Worm (Caenorhabditis elegans) whole organism, L4 larva: ENCODE measurements around the gene trap-4.

Source experiments
- F37D6.2 ChIP-seq: sonication (generic microtip); optimal IDR thresholded peaks from 2 replicates; lab custom pipeline; 2016; ENCODE audit warnings: mild to moderate bottlenecking, missing genetic modification characterization, missing compliant biosample characterization
- Y48G9A.11 ChIP-seq: fragments of 200-800 bp; sonication (Bioruptor generic); IDR thresholded peaks from 2 replicates; pipeline ENCODE4 v1.3.6; 2022; ENCODE audit warnings: missing genetic modification reagents, missing genetic modification characterization, missing compliant biosample characterization
- Y5F2A.4 ChIP-seq: fragments of 200-800 bp; sonication (Bioruptor generic); optimal IDR thresholded peaks from 2 replicates; lab custom pipeline; 2018; ENCODE audit warnings: mild to moderate bottlenecking, missing genetic modification characterization, missing compliant biosample characterization
- ZK337.2 ChIP-seq: fragments of 200-800 bp; sonication (Bioruptor generic); IDR thresholded peaks from 2 replicates; pipeline ENCODE4 v1.3.6; 2022; ENCODE audit warnings: missing genetic modification reagents, missing genetic modification characterization, missing compliant biosample characterization
- aha-1 ChIP-seq: fragments of 150-350 bp; peaks from one replicate; lab custom pipeline; 2014; ENCODE audit warnings: missing biosample characterization, missing genetic modification characterization
- ama-1 ChIP-seq: fragments of 150-350 bp; optimal IDR thresholded peaks from 2 replicates; lab custom pipeline; 2014; ENCODE audit warnings: inconsistent platforms, mixed read lengths
- attf-4 ChIP-seq: sonication (generic microtip); optimal IDR thresholded peaks from 3 replicates; lab custom pipeline; 2017; ENCODE audit warnings: missing biosample characterization, missing genetic modification characterization
- ceh-20 ChIP-seq: fragments of 200-800 bp; sonication (Bioruptor generic); IDR thresholded peaks from 2 replicates; pipeline ENCODE4 v1.3.6; 2022; ENCODE audit warnings: missing genetic modification reagents, missing genetic modification characterization, missing compliant biosample characterization
- ceh-44 ChIP-seq: fragments of 200-800 bp; sonication (Bioruptor generic); IDR thresholded peaks from 2 replicates; pipeline ENCODE4 v1.3.6; 2022; ENCODE audit warnings: missing genetic modification reagents, missing genetic modification characterization, missing compliant biosample characterization
- ceh-82 ChIP-seq: sonication (generic microtip); optimal IDR thresholded peaks from 2 replicates; lab custom pipeline; 2017; ENCODE audit warnings: missing biosample characterization, missing genetic modification characterization
- ces-1 ChIP-seq: fragments of 150-350 bp; sonication (generic microtip); optimal IDR thresholded peaks from 4 replicates; lab custom pipeline; 2014; ENCODE audit warnings: missing biosample characterization, missing genetic modification reagents, missing genetic modification characterization
- daf-16 ChIP-seq, 3 experiments: sonication (generic microtip); optimal IDR thresholded peaks; 2 replicates each; lab custom pipeline; 2016 to 2017; ENCODE audit warnings: missing genetic modification characterization in 3 of 3, missing genetic modification reagents in 3 of 3, mild to moderate bottlenecking in 2 of 3, missing compliant biosample characterization in 2 of 3, missing biosample characterization in 1 of 3, moderate library complexity in 1 of 3
- daf-19 ChIP-seq: fragments of 200-800 bp; sonication (Bioruptor generic); conservative IDR thresholded peaks from 2 replicates; pipeline ENCODE4 v1.3.6; 2022; ENCODE audit warnings: missing genetic modification characterization, missing compliant biosample characterization
- dmd-6 ChIP-seq: fragments of 200-800 bp; sonication (Bioruptor generic); IDR thresholded peaks from 2 replicates; pipeline ENCODE4 v1.3.6; 2022; ENCODE audit warnings: missing genetic modification reagents, missing genetic modification characterization, missing compliant biosample characterization
- dmd-9 ChIP-seq: fragments of 200-800 bp; sonication (Bioruptor generic); IDR thresholded peaks from 2 replicates; pipeline ENCODE4 v1.3.6; 2022; ENCODE audit warnings: missing genetic modification reagents, missing genetic modification characterization, missing compliant biosample characterization
- egl-43 ChIP-seq: fragments of 200-800 bp; sonication (Bioruptor generic); IDR thresholded peaks from 2 replicates; pipeline ENCODE4 v1.3.6; 2022; ENCODE audit warnings: missing genetic modification reagents, missing genetic modification characterization, missing compliant biosample characterization
- fkh-10 ChIP-seq: fragments of 150-350 bp; optimal IDR thresholded peaks from 2 replicates; lab custom pipeline; 2014; ENCODE audit warnings: missing biosample characterization, missing genetic modification reagents, missing genetic modification characterization
- fos-1 ChIP-seq: fragments of 150-350 bp; optimal IDR thresholded peaks from 2 replicates; lab custom pipeline; 2014; ENCODE audit warnings: missing biosample characterization, missing genetic modification characterization
- hlh-11 ChIP-seq: fragments of 200-800 bp; sonication (Bioruptor generic); optimal IDR thresholded peaks from 2 replicates; lab custom pipeline; 2018; ENCODE audit warnings: mild to moderate bottlenecking, missing genetic modification characterization, missing compliant biosample characterization
- lim-7 ChIP-seq: fragments of 200-800 bp; sonication (Bioruptor generic); IDR thresholded peaks from 2 replicates; pipeline ENCODE4 v1.3.6; 2022; ENCODE audit warnings: missing genetic modification characterization, missing compliant biosample characterization
- lin-38 ChIP-seq: fragments of 200-800 bp; sonication (Bioruptor generic); IDR thresholded peaks from 2 replicates; pipeline ENCODE4 v1.3.6; 2022; ENCODE audit warnings: missing genetic modification reagents, missing genetic modification characterization, missing compliant biosample characterization
- lir-3 ChIP-seq: sonication (generic microtip); optimal IDR thresholded peaks from 2 replicates; lab custom pipeline; 2016; ENCODE audit warnings: mild to moderate bottlenecking, missing genetic modification characterization, missing compliant biosample characterization
- lsy-2 ChIP-seq, 2 experiments: fragments of 150-350 bp in 1 of 2; sonication (generic microtip) in 1 of 2; optimal IDR thresholded peaks; 2 replicates each; lab custom pipeline; 2014 to 2017; ENCODE audit warnings: missing biosample characterization in 2 of 2, missing genetic modification characterization in 2 of 2
- madf-9 ChIP-seq: fragments of 200-800 bp; sonication (Bioruptor generic); conservative IDR thresholded peaks from 2 replicates; pipeline ENCODE4 v1.3.6; 2022; ENCODE audit warnings: missing genetic modification reagents, missing genetic modification characterization, missing compliant biosample characterization
- mdt-29 ChIP-seq: fragments of 200-800 bp; sonication (Bioruptor generic); IDR thresholded peaks from 2 replicates; pipeline ENCODE4 v1.3.6; 2022; ENCODE audit warnings: missing genetic modification reagents, missing genetic modification characterization, missing compliant biosample characterization
- mep-1 ChIP-seq: fragments of 150-350 bp; sonication (generic microtip); optimal IDR thresholded peaks from 3 replicates; lab custom pipeline; 2014; ENCODE audit warnings: missing biosample characterization, missing genetic modification characterization
- nhr-10 ChIP-seq: fragments of 150-350 bp; optimal IDR thresholded peaks from 2 replicates; lab custom pipeline; 2014; ENCODE audit warnings: missing biosample characterization, missing genetic modification characterization
- nhr-102 ChIP-seq: sonication (generic microtip); optimal IDR thresholded peaks from 2 replicates; lab custom pipeline; 2016; ENCODE audit warnings: mild to moderate bottlenecking, missing genetic modification characterization, moderate library complexity, missing compliant biosample characterization
- nhr-237 ChIP-seq: sonication (generic microtip); optimal IDR thresholded peaks from 2 replicates; lab custom pipeline; 2017; ENCODE audit warnings: missing biosample characterization, missing genetic modification characterization
- nhr-25 ChIP-seq: sonication (generic microtip); optimal IDR thresholded peaks from 2 replicates; lab custom pipeline; 2017; ENCODE audit warnings: missing genetic modification characterization, mild to moderate bottlenecking, missing compliant biosample characterization, antibody characterized with exemption, moderate library complexity, borderline replicate concordance; ENCODE audit not compliant: insufficient read depth
- nhr-28 ChIP-seq: fragments of 150-350 bp; optimal IDR thresholded peaks from 2 replicates; lab custom pipeline; 2014; ENCODE audit warnings: missing biosample characterization, missing genetic modification characterization
- nhr-41 ChIP-seq: fragments of 200-800 bp; sonication (Bioruptor generic); IDR thresholded peaks from 2 replicates; pipeline ENCODE4 v1.3.6; 2022; ENCODE audit warnings: missing genetic modification reagents, missing genetic modification characterization, missing compliant biosample characterization
- nhr-42 ChIP-seq: fragments of 200-800 bp; sonication (Bioruptor generic); IDR thresholded peaks from 2 replicates; pipeline ENCODE4 v1.3.6; 2022; ENCODE audit warnings: missing genetic modification characterization, missing compliant biosample characterization
- nhr-48 ChIP-seq: sonication (generic microtip); optimal IDR thresholded peaks from 2 replicates; lab custom pipeline; 2016; ENCODE audit warnings: mild to moderate bottlenecking, missing genetic modification characterization, missing compliant biosample characterization
- nhr-76 ChIP-seq: fragments of 150-350 bp; optimal IDR thresholded peaks from 2 replicates; lab custom pipeline; 2014; ENCODE audit warnings: missing biosample characterization, missing genetic modification characterization
- nhr-77 ChIP-seq: fragments of 150-350 bp; optimal IDR thresholded peaks from 2 replicates; lab custom pipeline; 2014; ENCODE audit warnings: missing biosample characterization, missing genetic modification characterization
- pha-4 ChIP-seq, 2 experiments: fragments of 150-350 bp in 1 of 2; fragments of 200-800 bp in 1 of 2; sonication (Bioruptor generic) in 1 of 2; IDR thresholded peaks in 1 of 2; optimal IDR thresholded peaks in 1 of 2; 2 replicates each; pipeline versions ENCODE4 v1.3.6 to Lab custom; 2014 to 2022; ENCODE audit warnings: missing genetic modification characterization in 2 of 2, missing genetic modification reagents in 2 of 2, missing biosample characterization in 1 of 2, missing compliant biosample characterization in 1 of 2
- php-3 ChIP-seq: fragments of 200-800 bp; sonication (Bioruptor generic); IDR thresholded peaks from 2 replicates; pipeline ENCODE4 v1.3.6; 2022; ENCODE audit warnings: missing genetic modification reagents, missing genetic modification characterization, missing compliant biosample characterization
- pqm-1 ChIP-seq: sonication (generic microtip); optimal IDR thresholded peaks from 2 replicates; lab custom pipeline; 2017; ENCODE audit warnings: missing biosample characterization, missing genetic modification characterization
- saeg-2 ChIP-seq: fragments of 200-800 bp; sonication (Bioruptor generic); IDR thresholded peaks from 2 replicates; pipeline ENCODE4 v1.3.6; 2022; ENCODE audit warnings: missing genetic modification reagents, missing genetic modification characterization, missing compliant biosample characterization
- sdz-12 ChIP-seq: fragments of 200-800 bp; sonication (Bioruptor generic); optimal IDR thresholded peaks from 2 replicates; lab custom pipeline; 2018; ENCODE audit warnings: mild to moderate bottlenecking, missing genetic modification characterization, missing compliant biosample characterization
- skn-1 ChIP-seq: fragments of 150-350 bp; optimal IDR thresholded peaks from 2 replicates; lab custom pipeline; 2014; ENCODE audit warnings: missing biosample characterization, missing genetic modification characterization
- snpc-4 ChIP-seq: fragments of 150-350 bp; optimal IDR thresholded peaks from 2 replicates; lab custom pipeline; 2014; ENCODE audit warnings: missing biosample characterization, missing genetic modification characterization
- spr-3 ChIP-seq: fragments of 200-800 bp; sonication (Bioruptor generic); optimal IDR thresholded peaks from 2 replicates; lab custom pipeline; 2018; ENCODE audit warnings: mild to moderate bottlenecking, missing genetic modification characterization, missing compliant biosample characterization
- unc-62 ChIP-seq, 3 experiments: fragments of 150-350 bp in 1 of 3; sonication (generic microtip); optimal IDR thresholded peaks in 2 of 3; peaks in 1 of 3; 1 replicate in 1 of 3; 2 replicates in 2 of 3; lab custom pipeline; 2014 to 2017; ENCODE audit warnings: missing biosample characterization in 3 of 3, missing genetic modification characterization in 3 of 3, missing genetic modification reagents in 3 of 3, missing genotype in 1 of 3
- vab-7 ChIP-seq: fragments of 200-800 bp; sonication (Bioruptor generic); IDR thresholded peaks from 2 replicates; pipeline ENCODE4 v1.3.6; 2022; ENCODE audit warnings: missing genetic modification reagents, missing genetic modification characterization, missing compliant biosample characterization
- zfp-2 ChIP-seq: sonication (generic microtip); optimal IDR thresholded peaks from 2 replicates; lab custom pipeline; 2016; ENCODE audit warnings: mild to moderate bottlenecking, missing genetic modification characterization, missing compliant biosample characterization

Gene trap-4

ce11 chrIII:11942664-11943063, 22.1 kb downstream of the trap-4 start (continued):
- TF ChIP-seq nhr-237 (tag; lab: Kevin White, UChicago) = no peak

DNA sequence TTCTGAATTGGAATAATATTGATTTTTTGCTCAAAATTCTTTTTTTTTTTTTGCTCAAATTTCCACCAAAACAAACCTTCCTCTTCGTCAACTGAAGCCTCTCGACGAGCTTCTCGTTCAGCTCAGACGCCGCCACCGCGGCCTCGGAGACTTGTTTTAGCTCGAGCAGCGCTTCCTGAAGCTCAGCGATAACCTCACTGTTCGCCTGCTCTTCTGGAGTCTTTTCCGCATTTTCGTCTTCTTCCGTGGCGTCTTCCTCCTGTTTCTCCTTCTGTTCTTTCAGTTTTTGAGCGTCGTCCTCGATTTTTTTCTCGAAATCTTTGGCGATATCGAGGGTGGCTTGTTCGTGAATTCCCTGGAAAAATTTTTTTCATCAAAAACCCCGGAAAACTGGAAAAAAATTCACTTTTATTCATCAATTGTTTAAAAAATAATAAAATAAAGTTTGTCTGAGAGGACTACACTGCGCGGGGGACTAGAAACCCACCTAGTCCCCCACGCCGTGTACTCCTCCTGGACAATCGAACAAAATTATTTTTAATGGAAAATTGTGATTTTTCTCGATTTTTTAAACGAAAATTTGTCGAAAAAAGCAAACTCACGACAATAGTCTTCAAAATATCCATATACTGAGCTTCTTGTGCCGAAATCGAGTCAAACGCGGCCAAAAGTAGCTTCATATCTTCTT, 25.7 kb downstream of the trap-4 start:
- TF ChIP-seq skn-1 (tag; lab: Kevin White, UChicago) (no peak), madf-9 (peak; percentile 81), ces-1 (GFP tag; lab: Kevin White, UChicago) (no peak), lsy-2 (tag; optimal IDR thresholded peaks at IDR 0.05; lab: Kevin White, UChicago) (peak in 1 of 2 experiments; percentile 93), Y5F2A.4 (no peak), pqm-1 (tag; lab: Kevin White, UChicago) (no peak), dmd-6 (GFP tag; lab: Robert Waterston, UW) (peak; percentile 73), nhr-102 (tag; lab: Kevin White, UChicago) (peak; percentile 67), ceh-44 (GFP tag; lab: Robert Waterston, UW) (no peak), ceh-82 (tag; lab: Kevin White, UChicago) (no peak), nhr-237 (tag; lab: Kevin White, UChicago) (no peak), lin-38 (GFP tag; lab: Robert Waterston, UW) (peak; percentile 80), daf-16 (GFP tag; optimal IDR thresholded peaks at IDR 0.05; lab: Kevin White, UChicago) (peak in 1 of 2 experiments; percentile 54), daf-16 (tag; optimal IDR thresholded peaks at IDR 0.05; lab: Kevin White, UChicago) (no peak), egl-43 (no peak), ceh-20 (GFP tag; lab: Robert Waterston, UW) (peak; percentile 75), lir-3 (tag; lab: Kevin White, UChicago) (peak; percentile 41), lim-7 (GFP tag; lab: Robert Waterston, UW) (no peak), nhr-25 (tag; lab: Kevin White, UChicago) (no peak), nhr-28 (tag; lab: Kevin White, UChicago) (no peak), spr-3 (peak; percentile 62), pha-4 (GFP tag; IDR thresholded peaks at IDR 0.05; lab: Robert Waterston, UW) (peak; percentile 54; the same call in 1 of the 2 replicates), pha-4 (tag; optimal IDR thresholded peaks at IDR 0.05; lab: Kevin White, UChicago) (no peak), nhr-41 (GFP tag; lab: Robert Waterston, UW) (no peak), php-3 (no peak), F37D6.2 (tag; lab: Kevin White, UChicago) (peak; percentile 71), nhr-48 (tag; lab: Kevin White, UChicago) (peak; percentile 20), mdt-29 (peak; percentile 52; the same call in 1 of the 2 replicates), unc-62 (GFP tag; optimal IDR thresholded peaks at IDR 0.05 in 1 of 2; lab: Kevin White, UChicago) (no peak), unc-62 (tag; optimal IDR thresholded peaks at IDR 0.05; lab: Kevin White, UChicago) (no peak), hlh-11 (peak; percentile 51), vab-7 (GFP tag; lab: Robert Waterston, UW) (0 out of 2 replicates have a peak, but pooled peaks have one; percentile 31), nhr-77 (tag; lab: Kevin White, UChicago) (peak; percentile 3), ZK337.2 (GFP tag; lab: Robert Waterston, UW) (peak; percentile 98), sdz-12 (GFP tag; lab: Kevin White, UChicago) (peak; percentile 66), snpc-4 (no peak), fkh-10 (GFP tag; lab: Kevin White, UChicago) (peak; percentile 21), mep-1 (peak; percentile 78), saeg-2 (GFP tag; lab: Robert Waterston, UW) (no peak), zfp-2 (peak; percentile 13), Y48G9A.11 (GFP tag; lab: Robert Waterston, UW) (peak; percentile 81), ama-1 (lab: Kevin White, UChicago) (no peak), attf-4 (tag; lab: Kevin White, UChicago) (no peak), aha-1 (tag; lab: Kevin White, UChicago) (peak; percentile 72), fos-1 (tag; lab: Kevin White, UChicago) (no peak), nhr-10 (tag; lab: Kevin White, UChicago) (no peak), nhr-42 (GFP tag; lab: Robert Waterston, UW) (no peak; the same call in 1 of the 2 replicates), dmd-9 (GFP tag; lab: Robert Waterston, UW) (peak; percentile 96), nhr-76 (no peak), daf-19 (GFP tag; lab: Robert Waterston, UW) (no peak)
